Fruit fly (Drosophila melanogaster) whole organism, embryonic: Measurements from ENCODE around the gene c12.1.
A peak's percentile ranks its signal among the peaks of the same experiment; 100 is the strongest.

Experiments used
- Awh ChIP-seq: fragments of 200-800 bp; sonication (Bioruptor generic); IDR thresholded peaks from 2 replicates; pipeline ENCODE4, ENCODE4 v1.3.6; 2022; ENCODE audit warnings: missing biosample characterization, missing genetic modification characterization
- BEAF-32 ChIP-seq: fragments of 200-800 bp; sonication (Bioruptor generic); optimal IDR thresholded peaks from 3 replicates; lab custom pipeline; 2017; ENCODE audit warnings: missing biosample characterization, missing genetic modification characterization, mild to moderate bottlenecking, moderate library complexity, missing genetic modification reagents
- CG10267 ChIP-seq: fragments of 200-800 bp; sonication (Bioruptor generic); optimal IDR thresholded peaks from 2 replicates; lab custom pipeline; 2018; ENCODE audit warnings: missing biosample characterization, mild to moderate bottlenecking, missing genetic modification characterization, moderate library complexity
- CG10321 ChIP-seq: fragments of 200-800 bp; sonication (Bioruptor generic); IDR thresholded peaks from 2 replicates; pipeline ENCODE4 v1.3.6; 2022; ENCODE audit warnings: missing biosample characterization, missing genetic modification characterization
- CG10366 ChIP-seq: fragments of 200-800 bp; sonication (Bioruptor generic); IDR thresholded peaks from 2 replicates; pipeline ENCODE4 v1.3.6; 2022; ENCODE audit warnings: missing biosample characterization, missing genetic modification characterization
- CG1792 ChIP-seq: fragments of 200-800 bp; sonication (Bioruptor generic); optimal IDR thresholded peaks from 2 replicates; lab custom pipeline; 2016; ENCODE audit warnings: missing biosample characterization, missing genetic modification characterization
- CG18476 ChIP-seq: fragments of 200-800 bp; sonication (Bioruptor generic); optimal IDR thresholded peaks from 2 replicates; lab custom pipeline; 2016; ENCODE audit warnings: missing biosample characterization, mild to moderate bottlenecking, missing genetic modification characterization
- CG2116 ChIP-seq: fragments of 200-800 bp; sonication (Bioruptor generic); optimal IDR thresholded peaks from 3 replicates; lab custom pipeline; 2018; ENCODE audit warnings: missing biosample characterization, mild to moderate bottlenecking, missing genetic modification characterization
- CG30020 ChIP-seq: fragments of 200-800 bp; optimal IDR thresholded peaks from 2 replicates; lab custom pipeline; 2019; ENCODE audit warnings: missing biosample characterization, mild to moderate bottlenecking, missing genetic modification characterization, moderate library complexity
- CG3281 ChIP-seq: fragments of 200-800 bp; sonication (Bioruptor generic); optimal IDR thresholded peaks from 3 replicates; lab custom pipeline; 2017; ENCODE audit warnings: missing biosample characterization, mild to moderate bottlenecking, missing genetic modification characterization
- CG3407 ChIP-seq: fragments of 200-800 bp; sonication (Bioruptor generic); optimal IDR thresholded peaks from 2 replicates; lab custom pipeline; 2018; ENCODE audit warnings: missing biosample characterization, mild to moderate bottlenecking, missing genetic modification characterization
- CG34224 ChIP-seq: fragments of 200-800 bp; sonication (Bioruptor generic); IDR thresholded peaks from 3 replicates; pipeline ENCODE4 v1.3.6; 2022; ENCODE audit warnings: missing biosample characterization, missing genetic modification characterization; ENCODE audit not compliant: partially characterized antibody
- CG42726 ChIP-seq: fragments of 200-800 bp; sonication (Bioruptor generic); IDR thresholded peaks from 2 replicates; pipeline ENCODE4 v1.3.6; 2022; ENCODE audit warnings: missing biosample characterization, missing genetic modification characterization; ENCODE audit not compliant: partially characterized antibody
- CG4404 ChIP-seq: fragments of 200-800 bp; sonication (Bioruptor generic); IDR thresholded peaks from 2 replicates; pipeline ENCODE4 v1.3.6; 2022; ENCODE audit warnings: missing biosample characterization, missing genetic modification characterization
- CG4424 ChIP-seq: fragments of 200-800 bp; sonication (Bioruptor generic); optimal IDR thresholded peaks from 3 replicates; lab custom pipeline; 2016; ENCODE audit warnings: missing biosample characterization, missing genetic modification characterization
- CG4617 ChIP-seq: fragments of 200-800 bp; sonication (Bioruptor generic); optimal IDR thresholded peaks from 3 replicates; lab custom pipeline; 2016; ENCODE audit warnings: missing biosample characterization, missing genetic modification characterization, borderline replicate concordance
- CG9727 ChIP-seq: fragments of 200-800 bp; sonication (Bioruptor generic); optimal IDR thresholded peaks from 3 replicates; lab custom pipeline; 2017; ENCODE audit warnings: missing biosample characterization, mild to moderate bottlenecking, missing genetic modification characterization
- CoRest ChIP-seq: fragments of 200-800 bp; sonication (Bioruptor generic); optimal IDR thresholded peaks from 3 replicates; lab custom pipeline; 2018; ENCODE audit warnings: missing biosample characterization, mild to moderate bottlenecking, missing genetic modification characterization, moderate library complexity
- Dp ChIP-seq: fragments of 200-800 bp; sonication (Bioruptor generic); optimal IDR thresholded peaks from 2 replicates; lab custom pipeline; 2018; ENCODE audit warnings: missing biosample characterization, mild to moderate bottlenecking, missing genetic modification characterization, moderate library complexity
- Dref ChIP-seq: fragments of 200-800 bp; sonication (Bioruptor generic); IDR thresholded peaks from 2 replicates; pipeline ENCODE4 v1.3.6; 2022; ENCODE audit warnings: missing biosample characterization, missing genetic modification characterization
- Hr51 ChIP-seq, 2 experiments: fragments of 200-800 bp; sonication (Bioruptor generic); optimal IDR thresholded peaks; 2 replicates in 1 of 2; 3 replicates in 1 of 2; lab custom pipeline; 2016 to 2018; ENCODE audit warnings: missing biosample characterization in 2 of 2, missing genetic modification characterization in 2 of 2, mild to moderate bottlenecking in 1 of 2, moderate library complexity in 1 of 2
- Hsf ChIP-seq: fragments of 200-800 bp; sonication (Bioruptor generic); optimal IDR thresholded peaks from 3 replicates; lab custom pipeline; 2016; ENCODE audit warnings: missing biosample characterization, missing genetic modification characterization
- MBD-R2 ChIP-seq: fragments of 200-800 bp; sonication (Bioruptor generic); IDR thresholded peaks from 2 replicates; pipeline ENCODE4 v1.3.6; 2022; ENCODE audit warnings: missing biosample characterization, missing genetic modification characterization
- Nf-YB ChIP-seq: fragments of 200-800 bp; sonication (Bioruptor generic); optimal IDR thresholded peaks from 3 replicates; lab custom pipeline; 2019; ENCODE audit warnings: missing biosample characterization, mild to moderate bottlenecking, missing genetic modification characterization, moderate library complexity
- Pdp1 ChIP-seq, 2 experiments: fragments of 200-800 bp; sonication (Bioruptor generic); optimal IDR thresholded peaks; 3 replicates each; lab custom pipeline; 2016; ENCODE audit warnings: missing biosample characterization in 2 of 2, missing genetic modification characterization in 2 of 2, mild to moderate bottlenecking in 1 of 2, moderate library complexity in 1 of 2
- Sin3A ChIP-seq: fragments of >200 bp; optimal IDR thresholded peaks from 2 replicates; lab custom pipeline; 2018
- Six4 ChIP-seq: fragments of 200-800 bp; sonication (Bioruptor generic); optimal IDR thresholded peaks from 2 replicates; lab custom pipeline; 2016; ENCODE audit warnings: missing biosample characterization, missing genetic modification characterization
- Taf1 ChIP-seq: fragments of 200-800 bp; sonication (Bioruptor generic); IDR thresholded peaks from 2 replicates; pipeline ENCODE4 v1.3.6; 2022; ENCODE audit warnings: missing biosample characterization, missing genetic modification characterization
- ash1 ChIP-seq: fragments of 200-800 bp; sonication (Bioruptor generic); optimal IDR thresholded peaks from 2 replicates; lab custom pipeline; 2018; ENCODE audit warnings: missing biosample characterization, mild to moderate bottlenecking, missing genetic modification characterization
- bbx ChIP-seq: fragments of 200-800 bp; sonication (Bioruptor generic); IDR thresholded peaks from 2 replicates; pipeline ENCODE4 v1.3.6; 2022; ENCODE audit warnings: missing biosample characterization, missing genetic modification characterization; ENCODE audit not compliant: partially characterized antibody
- bigmax ChIP-seq: fragments of 200-800 bp; sonication (Bioruptor generic); optimal IDR thresholded peaks from 2 replicates; lab custom pipeline; 2018; ENCODE audit warnings: missing biosample characterization, mild to moderate bottlenecking, missing genetic modification characterization
- cas ChIP-seq: fragments of 200-800 bp; sonication (Bioruptor generic); IDR thresholded peaks from 2 replicates; pipeline ENCODE4 v1.3.6; 2022; ENCODE audit warnings: missing biosample characterization, missing genetic modification characterization
- danr ChIP-seq: fragments of 200-800 bp; sonication (Bioruptor generic); IDR thresholded peaks from 2 replicates; pipeline ENCODE4 v1.3.6; 2022; ENCODE audit warnings: missing biosample characterization, missing genetic modification characterization
- fu2 ChIP-seq: fragments of 200-800 bp; sonication (Bioruptor generic); optimal IDR thresholded peaks from 2 replicates; lab custom pipeline; 2016; ENCODE audit warnings: missing biosample characterization, missing genetic modification characterization
- gcm ChIP-seq: fragments of 200-800 bp; sonication (Bioruptor generic); optimal IDR thresholded peaks from 2 replicates; lab custom pipeline; 2019; ENCODE audit warnings: missing biosample characterization, mild to moderate bottlenecking, missing genetic modification characterization, moderate library complexity
- grau ChIP-seq: fragments of 200-800 bp; optimal IDR thresholded peaks from 3 replicates; lab custom pipeline; 2019; ENCODE audit warnings: missing biosample characterization, mild to moderate bottlenecking, missing genetic modification characterization, moderate library complexity
- ken ChIP-seq: fragments of 200-800 bp; sonication (Bioruptor generic); IDR thresholded peaks from 3 replicates; pipeline ENCODE4 v1.3.6; 2022; ENCODE audit warnings: missing biosample characterization, missing genetic modification characterization
- lbe ChIP-seq: fragments of 200-800 bp; sonication (Bioruptor generic); optimal IDR thresholded peaks from 2 replicates; lab custom pipeline; 2016; ENCODE audit warnings: missing biosample characterization, mild to moderate bottlenecking, missing genetic modification characterization
- mam ChIP-seq: fragments of 200-800 bp; sonication (Bioruptor generic); optimal IDR thresholded peaks from 3 replicates; lab custom pipeline; 2016; ENCODE audit warnings: missing biosample characterization, missing genetic modification characterization
- phol ChIP-seq: fragments of 200-800 bp; sonication (Bioruptor generic); optimal IDR thresholded peaks from 3 replicates; lab custom pipeline; 2018; ENCODE audit warnings: missing biosample characterization, mild to moderate bottlenecking, missing genetic modification characterization, moderate library complexity
- ro ChIP-seq: fragments of 200-800 bp; sonication (Bioruptor generic); IDR thresholded peaks from 2 replicates; pipeline ENCODE4 v1.3.6; 2022; ENCODE audit warnings: missing biosample characterization, missing genetic modification characterization
- sisA ChIP-seq: fragments of 200-800 bp; sonication (Bioruptor generic); IDR thresholded peaks from 2 replicates; pipeline ENCODE4 v1.3.6; 2022; ENCODE audit warnings: missing biosample characterization, missing genetic modification characterization
- sna ChIP-seq: fragments of 200-800 bp; sonication (Bioruptor generic); IDR thresholded peaks from 2 replicates; pipeline ENCODE4 v1.3.6; 2022; ENCODE audit warnings: missing biosample characterization, missing genetic modification characterization; ENCODE audit not compliant: partially characterized antibody
- sqz ChIP-seq: fragments of 200-800 bp; sonication (Bioruptor generic); optimal IDR thresholded peaks from 3 replicates; lab custom pipeline; 2018; ENCODE audit warnings: missing biosample characterization, mild to moderate bottlenecking, missing genetic modification characterization
- trem ChIP-seq: fragments of 200-800 bp; optimal IDR thresholded peaks from 3 replicates; lab custom pipeline; 2019; ENCODE audit warnings: missing biosample characterization, mild to moderate bottlenecking, missing genetic modification characterization, moderate library complexity
- vvl ChIP-seq: fragments of 200-800 bp; sonication (Bioruptor generic); IDR thresholded peaks from 2 replicates; pipeline ENCODE4 v1.3.6; 2022; ENCODE audit warnings: missing biosample characterization, missing genetic modification characterization
- wdn ChIP-seq: fragments of 200-800 bp; sonication (Bioruptor generic); IDR thresholded peaks from 2 replicates; pipeline ENCODE4 v1.3.6; 2022; ENCODE audit warnings: missing biosample characterization, missing genetic modification characterization
- wor ChIP-seq: fragments of 200-800 bp; sonication (Bioruptor generic); IDR thresholded peaks from 2 replicates; pipeline ENCODE4 v1.3.6; 2022; ENCODE audit warnings: missing biosample characterization, missing genetic modification characterization
- zfh2 ChIP-seq: fragments of 200-800 bp; sonication (Bioruptor generic); optimal IDR thresholded peaks from 2 replicates; lab custom pipeline; 2016; ENCODE audit warnings: missing biosample characterization, missing genetic modification characterization

Gene c12.1

DNA sequence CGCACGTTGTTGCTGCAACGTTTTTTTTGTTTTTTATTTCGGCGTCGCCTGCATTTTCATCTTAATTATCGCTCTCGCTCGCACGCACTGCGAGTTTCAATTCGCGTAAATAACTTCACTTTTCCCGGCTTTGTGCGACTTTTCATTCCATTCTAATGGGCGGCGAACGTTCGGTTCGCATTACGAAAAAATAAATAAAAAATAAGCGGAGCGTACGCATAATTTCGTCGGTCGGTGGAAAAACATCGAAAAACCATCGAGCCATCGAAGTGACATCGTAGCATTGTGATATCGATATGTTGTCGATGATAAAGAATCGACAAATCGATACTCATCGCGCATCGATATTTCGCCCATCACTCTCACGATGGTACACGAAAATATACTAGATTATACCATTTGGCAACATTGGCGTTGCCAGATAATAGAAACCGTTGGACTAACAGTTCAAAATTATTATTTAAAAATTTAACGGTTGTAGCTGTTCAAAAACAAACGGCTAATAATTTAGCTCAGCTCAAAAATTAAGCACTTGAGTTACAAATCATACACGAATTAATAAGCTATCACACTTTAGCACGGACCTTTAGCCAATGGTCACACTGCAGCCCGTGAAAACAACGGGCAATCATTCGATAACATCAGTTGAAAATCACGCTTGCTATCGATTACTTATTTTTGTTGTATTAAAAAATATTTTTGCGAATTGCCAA, 37.1 kb upstream of the c12.1 start, which contains the start of the genes Zdhhc8 and BCL7-like (continued):
- TF ChIP-seq trem (tag; lab: Kevin White, UChicago) = peak; percentile 64
- TF ChIP-seq ash1 (GFP tag; lab: Kevin White, UChicago) = no peak
- peak; percentile 99 for TF ChIP-seq bbx (GFP tag; lab: Robert Waterston, UW)
- peak; percentile 51 for TF ChIP-seq Dp (GFP tag; lab: Kevin White, UChicago)
- peak in 1 of 2 experiments; percentile 28 for TF ChIP-seq Pdp1 (GFP tag; optimal IDR thresholded peaks at IDR 0.05; lab: Kevin White, UChicago)
- peak; percentile 17; the same call in 1 of the 2 replicates for TF ChIP-seq CG10366 (GFP tag; lab: Robert Waterston, UW)
- no peak for TF ChIP-seq cas (GFP tag; lab: Robert Waterston, UW)
- peak; percentile 96 for TF ChIP-seq Sin3A (lab: Kevin White, UChicago)
- TF ChIP-seq ro = no peak
- peak; percentile 98 for TF ChIP-seq CG42726
- peak; percentile 12 for TF ChIP-seq lbe (GFP tag; lab: Kevin White, UChicago)
- peak; percentile 64 for TF ChIP-seq phol (tag; lab: Kevin White, UChicago)
- TF ChIP-seq Awh (GFP tag; lab: Robert Waterston, UW) = no peak
- peak; percentile 57 for TF ChIP-seq CG9727 (GFP tag; lab: Kevin White, UChicago)
- peak; percentile 43 for TF ChIP-seq grau
- no peak for TF ChIP-seq wor (GFP tag; lab: Robert Waterston, UW)
- TF ChIP-seq CG30020 (tag; lab: Kevin White, UChicago) = peak; percentile 55
- TF ChIP-seq CG34224 (GFP tag; lab: Robert Waterston, UW) = peak; percentile 96
- 0 out of 3 replicates have a peak, but pooled peaks have one; percentile 20 for TF ChIP-seq ken (GFP tag; lab: Robert Waterston, UW)
- no peak for TF ChIP-seq bigmax (GFP tag; lab: Kevin White, UChicago)
- TF ChIP-seq MBD-R2 (GFP tag; lab: Robert Waterston, UW) = peak; percentile 39; the same call in 1 of the 2 replicates
- peak; percentile 3 for TF ChIP-seq CG4617 (GFP tag; lab: Kevin White, UChicago)
- no peak for TF ChIP-seq CG10321 (GFP tag; lab: Robert Waterston, UW)
- no peak for TF ChIP-seq vvl
- peak; percentile 46; the same call in 1 of the 2 replicates for TF ChIP-seq sisA
- TF ChIP-seq Hr51 (GFP tag; optimal IDR thresholded peaks at IDR 0.05; lab: Kevin White, UChicago) = peak; percentile 27 to 34
- no peak for TF ChIP-seq CG18476 (GFP tag; lab: Kevin White, UChicago)
- peak; percentile 96 for TF ChIP-seq Dref (GFP tag; lab: Robert Waterston, UW)
- TF ChIP-seq danr = no peak
- peak; percentile 41 for TF ChIP-seq fu2
- no peak for TF ChIP-seq CG1792 (GFP tag; lab: Kevin White, UChicago)
- TF ChIP-seq CG10267 (tag; lab: Kevin White, UChicago) = peak; percentile 61
- peak; percentile 95 for TF ChIP-seq sna (GFP tag; lab: Robert Waterston, UW)
- peak; percentile 41 for TF ChIP-seq zfh2 (GFP tag; lab: Kevin White, UChicago)
- TF ChIP-seq CG4424 (GFP tag; lab: Kevin White, UChicago) = peak; percentile 45
- peak; percentile 87 for TF ChIP-seq CG2116 (GFP tag; lab: Kevin White, UChicago)
- peak; percentile 99 for TF ChIP-seq BEAF-32 (GFP tag; lab: Kevin White, UChicago)
- TF ChIP-seq mam = peak; percentile 54
- peak; percentile 12 for TF ChIP-seq Six4 (GFP tag; lab: Kevin White, UChicago)
- TF ChIP-seq Nf-YB (GFP tag; lab: Kevin White, UChicago) = no peak
- peak; percentile 99 for TF ChIP-seq sqz (GFP tag; lab: Kevin White, UChicago)
- peak; percentile 63 for TF ChIP-seq CoRest (tag; lab: Kevin White, UChicago)
- TF ChIP-seq wdn = no peak
- no peak for TF ChIP-seq CG4404
- TF ChIP-seq CG3407 (GFP tag; lab: Kevin White, UChicago) = no peak
- peak; percentile 31 for TF ChIP-seq gcm (GFP tag; lab: Kevin White, UChicago)
- no peak for TF ChIP-seq CG3281
- peak; percentile 54 for TF ChIP-seq Hsf
- 0 out of 2 replicates have a peak, but pooled peaks have one; percentile 14 for TF ChIP-seq Taf1 (GFP tag; lab: Robert Waterston, UW)
